Worm (Caenorhabditis elegans) whole organism, L4 larva: ENCODE results near the gene max-2.

Experiments used
- F10B5.3 ChIP-seq: sonication (generic microtip); optimal IDR thresholded peaks from 2 replicates; lab custom pipeline; 2016; ENCODE audit warnings: mild to moderate bottlenecking, missing genetic modification characterization, missing compliant biosample characterization
- F37D6.2 ChIP-seq: sonication (generic microtip); optimal IDR thresholded peaks from 2 replicates; lab custom pipeline; 2016; ENCODE audit warnings: mild to moderate bottlenecking, missing genetic modification characterization, missing compliant biosample characterization
- F44E2.7 ChIP-seq: fragments of 200-800 bp; sonication (Bioruptor generic); IDR thresholded peaks from 2 replicates; pipeline ENCODE4 v2.1.2; 2022; ENCODE audit warnings: missing genetic modification characterization, missing compliant biosample characterization
- F49E8.2 ChIP-seq: sonication (generic microtip); optimal IDR thresholded peaks from 2 replicates; lab custom pipeline; 2016; ENCODE audit warnings: missing compliant biosample characterization, mild to moderate bottlenecking, missing genetic modification characterization, borderline replicate concordance
- R02D3.7 ChIP-seq: fragments of 150-350 bp; sonication (generic microtip); optimal IDR thresholded peaks from 3 replicates; lab custom pipeline; 2014; ENCODE audit warnings: missing biosample characterization, missing genetic modification characterization
- T20F7.1 ChIP-seq: fragments of 200-800 bp; sonication (Bioruptor generic); optimal IDR thresholded peaks from 2 replicates; lab custom pipeline; 2018; ENCODE audit warnings: mild to moderate bottlenecking, missing genetic modification characterization, missing compliant biosample characterization
- T26A8.4 ChIP-seq: fragments of 200-800 bp; sonication (Bioruptor generic); IDR thresholded peaks from 2 replicates; pipeline ENCODE4 v1.3.6; 2022; ENCODE audit warnings: missing genetic modification characterization, missing compliant biosample characterization
- Y105C5A.15 ChIP-seq: fragments of 200-800 bp; sonication (Bioruptor generic); IDR thresholded peaks from 2 replicates; pipeline ENCODE4 v1.3.6; 2022; ENCODE audit warnings: missing genetic modification characterization, missing compliant biosample characterization
- Y48G9A.11 ChIP-seq: fragments of 200-800 bp; sonication (Bioruptor generic); IDR thresholded peaks from 2 replicates; pipeline ENCODE4 v1.3.6; 2022; ENCODE audit warnings: missing genetic modification reagents, missing genetic modification characterization, missing compliant biosample characterization
- Y5F2A.4 ChIP-seq: fragments of 200-800 bp; sonication (Bioruptor generic); optimal IDR thresholded peaks from 2 replicates; lab custom pipeline; 2018; ENCODE audit warnings: mild to moderate bottlenecking, missing genetic modification characterization, missing compliant biosample characterization
- Y75B8A.6 ChIP-seq: fragments of 200-800 bp; sonication (Bioruptor generic); IDR thresholded peaks from 2 replicates; pipeline ENCODE4 v1.3.6; 2022; ENCODE audit warnings: missing genetic modification reagents, missing genetic modification characterization, missing compliant biosample characterization
- ZK546.5 ChIP-seq, 2 experiments: sonication (generic microtip); optimal IDR thresholded peaks; 2 replicates each; lab custom pipeline; 2017; ENCODE audit warnings: missing biosample characterization in 2 of 2, missing genetic modification characterization in 2 of 2
- aly-2 ChIP-seq: sonication (generic microtip); optimal IDR thresholded peaks from 2 replicates; lab custom pipeline; 2018; ENCODE audit warnings: missing biosample characterization, missing genetic modification characterization
- ama-1 ChIP-seq: fragments of 150-350 bp; optimal IDR thresholded peaks from 2 replicates; lab custom pipeline; 2014; ENCODE audit warnings: inconsistent platforms, mixed read lengths
- ceh-44 ChIP-seq: fragments of 200-800 bp; sonication (Bioruptor generic); IDR thresholded peaks from 2 replicates; pipeline ENCODE4 v1.3.6; 2022; ENCODE audit warnings: missing genetic modification reagents, missing genetic modification characterization, missing compliant biosample characterization
- daf-16 ChIP-seq, 3 experiments: sonication (generic microtip); optimal IDR thresholded peaks; 2 replicates each; lab custom pipeline; 2016 to 2017; ENCODE audit warnings: missing genetic modification characterization in 3 of 3, missing genetic modification reagents in 3 of 3, mild to moderate bottlenecking in 2 of 3, missing compliant biosample characterization in 2 of 3, missing biosample characterization in 1 of 3, moderate library complexity in 1 of 3
- daf-19 ChIP-seq: fragments of 200-800 bp; sonication (Bioruptor generic); conservative IDR thresholded peaks from 2 replicates; pipeline ENCODE4 v1.3.6; 2022; ENCODE audit warnings: missing genetic modification characterization, missing compliant biosample characterization
- dmd-6 ChIP-seq: fragments of 200-800 bp; sonication (Bioruptor generic); IDR thresholded peaks from 2 replicates; pipeline ENCODE4 v1.3.6; 2022; ENCODE audit warnings: missing genetic modification reagents, missing genetic modification characterization, missing compliant biosample characterization
- dve-1 ChIP-seq: sonication (generic microtip); optimal IDR thresholded peaks from 2 replicates; lab custom pipeline; 2017; ENCODE audit warnings: antibody characterized with exemption, mild to moderate bottlenecking, missing genetic modification characterization, missing compliant biosample characterization; ENCODE audit not compliant: insufficient read depth
- egl-27 ChIP-seq: sonication (generic microtip); optimal IDR thresholded peaks from 3 replicates; lab custom pipeline; 2017; ENCODE audit warnings: missing biosample characterization, missing genetic modification reagents, missing genetic modification characterization
- fkh-10 ChIP-seq: fragments of 150-350 bp; optimal IDR thresholded peaks from 2 replicates; lab custom pipeline; 2014; ENCODE audit warnings: missing biosample characterization, missing genetic modification reagents, missing genetic modification characterization
- fos-1 ChIP-seq: fragments of 150-350 bp; optimal IDR thresholded peaks from 2 replicates; lab custom pipeline; 2014; ENCODE audit warnings: missing biosample characterization, missing genetic modification characterization
- gei-8 ChIP-seq: fragments of 200-800 bp; sonication (Bioruptor generic); optimal IDR thresholded peaks from 2 replicates; lab custom pipeline; 2018; ENCODE audit warnings: mild to moderate bottlenecking, missing genetic modification characterization, missing compliant biosample characterization
- hlh-11 ChIP-seq: fragments of 200-800 bp; sonication (Bioruptor generic); optimal IDR thresholded peaks from 2 replicates; lab custom pipeline; 2018; ENCODE audit warnings: mild to moderate bottlenecking, missing genetic modification characterization, missing compliant biosample characterization
- jun-1 ChIP-seq: fragments of 150-350 bp; optimal IDR thresholded peaks from 2 replicates; lab custom pipeline; 2014; ENCODE audit warnings: missing biosample characterization, missing genetic modification reagents, missing genetic modification characterization
- lim-7 ChIP-seq: fragments of 200-800 bp; sonication (Bioruptor generic); IDR thresholded peaks from 2 replicates; pipeline ENCODE4 v1.3.6; 2022; ENCODE audit warnings: missing genetic modification characterization, missing compliant biosample characterization
- lin-13 ChIP-seq: fragments of 150-350 bp; optimal IDR thresholded peaks from 2 replicates; lab custom pipeline; 2014; ENCODE audit warnings: missing biosample characterization, missing genetic modification reagents, missing genetic modification characterization
- madf-5 ChIP-seq, 2 experiments: fragments of 200-800 bp; sonication (Bioruptor generic); IDR thresholded peaks; 2 replicates each; pipeline ENCODE4 v1.3.6; 2022; ENCODE audit warnings: missing compliant biosample characterization in 2 of 2, missing genetic modification characterization in 2 of 2
- mdt-29 ChIP-seq: fragments of 200-800 bp; sonication (Bioruptor generic); IDR thresholded peaks from 2 replicates; pipeline ENCODE4 v1.3.6; 2022; ENCODE audit warnings: missing genetic modification reagents, missing genetic modification characterization, missing compliant biosample characterization
- mep-1 ChIP-seq: fragments of 150-350 bp; sonication (generic microtip); optimal IDR thresholded peaks from 3 replicates; lab custom pipeline; 2014; ENCODE audit warnings: missing biosample characterization, missing genetic modification characterization
- mes-2 ChIP-seq: sonication (generic microtip); optimal IDR thresholded peaks from 2 replicates; lab custom pipeline; 2016; ENCODE audit warnings: missing genotype, mild to moderate bottlenecking, missing genetic modification characterization, missing compliant biosample characterization; ENCODE audit not compliant: poor library complexity, severe bottlenecking
- mxl-2 ChIP-seq: fragments of 200-800 bp; sonication (Bioruptor generic); conservative IDR thresholded peaks from 2 replicates; pipeline ENCODE4 v1.3.6; 2022; ENCODE audit warnings: missing genetic modification reagents, missing genetic modification characterization, missing compliant biosample characterization
- mxl-3 ChIP-seq: fragments of 200-800 bp; sonication (Bioruptor generic); optimal IDR thresholded peaks from 2 replicates; lab custom pipeline; 2018; ENCODE audit warnings: mild to moderate bottlenecking, missing genetic modification characterization, missing compliant biosample characterization
- nhr-10 ChIP-seq: fragments of 150-350 bp; optimal IDR thresholded peaks from 2 replicates; lab custom pipeline; 2014; ENCODE audit warnings: missing biosample characterization, missing genetic modification characterization
- nhr-11 ChIP-seq: fragments of 150-350 bp; optimal IDR thresholded peaks from 2 replicates; lab custom pipeline; 2014; ENCODE audit warnings: missing biosample characterization, missing genetic modification characterization
- nhr-237 ChIP-seq: sonication (generic microtip); optimal IDR thresholded peaks from 2 replicates; lab custom pipeline; 2017; ENCODE audit warnings: missing biosample characterization, missing genetic modification characterization
- nhr-25 ChIP-seq: sonication (generic microtip); optimal IDR thresholded peaks from 2 replicates; lab custom pipeline; 2017; ENCODE audit warnings: missing genetic modification characterization, mild to moderate bottlenecking, missing compliant biosample characterization, antibody characterized with exemption, moderate library complexity, borderline replicate concordance; ENCODE audit not compliant: insufficient read depth
- nhr-28 ChIP-seq: fragments of 150-350 bp; optimal IDR thresholded peaks from 2 replicates; lab custom pipeline; 2014; ENCODE audit warnings: missing biosample characterization, missing genetic modification characterization
- nhr-41 ChIP-seq: fragments of 200-800 bp; sonication (Bioruptor generic); IDR thresholded peaks from 2 replicates; pipeline ENCODE4 v1.3.6; 2022; ENCODE audit warnings: missing genetic modification reagents, missing genetic modification characterization, missing compliant biosample characterization
- nhr-6 ChIP-seq: fragments of 150-350 bp; optimal IDR thresholded peaks from 2 replicates; lab custom pipeline; 2014; ENCODE audit warnings: missing biosample characterization, missing genetic modification characterization
- pha-4 ChIP-seq, 2 experiments: fragments of 150-350 bp in 1 of 2; fragments of 200-800 bp in 1 of 2; sonication (Bioruptor generic) in 1 of 2; IDR thresholded peaks in 1 of 2; optimal IDR thresholded peaks in 1 of 2; 2 replicates each; pipeline versions ENCODE4 v1.3.6 to Lab custom; 2014 to 2022; ENCODE audit warnings: missing genetic modification characterization in 2 of 2, missing genetic modification reagents in 2 of 2, missing biosample characterization in 1 of 2, missing compliant biosample characterization in 1 of 2
- pqm-1 ChIP-seq: sonication (generic microtip); optimal IDR thresholded peaks from 2 replicates; lab custom pipeline; 2017; ENCODE audit warnings: missing biosample characterization, missing genetic modification characterization
- rbr-2 ChIP-seq: sonication (generic microtip); optimal IDR thresholded peaks from 2 replicates; lab custom pipeline; 2016; ENCODE audit warnings: missing genotype, missing genetic modification characterization, missing compliant biosample characterization
- sdz-12 ChIP-seq: fragments of 200-800 bp; sonication (Bioruptor generic); optimal IDR thresholded peaks from 2 replicates; lab custom pipeline; 2018; ENCODE audit warnings: mild to moderate bottlenecking, missing genetic modification characterization, missing compliant biosample characterization
- set-16 ChIP-seq: fragments of 200-800 bp; sonication (Bioruptor generic); IDR thresholded peaks from 2 replicates; pipeline ENCODE4 v1.3.6; 2022; ENCODE audit warnings: missing genetic modification reagents, missing genetic modification characterization, missing compliant biosample characterization
- snpc-1.2 ChIP-seq: fragments of 200-800 bp; sonication (Bioruptor generic); IDR thresholded peaks from 2 replicates; pipeline ENCODE4 v1.3.6; 2022; ENCODE audit warnings: missing genetic modification reagents, missing genetic modification characterization, missing compliant biosample characterization
- spr-3 ChIP-seq: fragments of 200-800 bp; sonication (Bioruptor generic); optimal IDR thresholded peaks from 2 replicates; lab custom pipeline; 2018; ENCODE audit warnings: mild to moderate bottlenecking, missing genetic modification characterization, missing compliant biosample characterization
- unc-130 ChIP-seq: sonication (generic microtip); optimal IDR thresholded peaks from 2 replicates; lab custom pipeline; 2016; ENCODE audit warnings: missing genetic modification reagents, missing genetic modification characterization, missing compliant biosample characterization
- unc-39 ChIP-seq: sonication (generic microtip); optimal IDR thresholded peaks from 2 replicates; lab custom pipeline; 2017; ENCODE audit warnings: missing biosample characterization, missing genetic modification characterization
- zfp-2 ChIP-seq: sonication (generic microtip); optimal IDR thresholded peaks from 2 replicates; lab custom pipeline; 2016; ENCODE audit warnings: mild to moderate bottlenecking, missing genetic modification characterization, missing compliant biosample characterization

Gene max-2

ce11 chrII:13025794-13026412 lies at the start of gene max-2:
max-2 (minus strand) TSS chrII:13025844.
- no peak for TF ChIP-seq aly-2 (tag; lab: Kevin White, UChicago)
- no peak for TF ChIP-seq fos-1 (tag; lab: Kevin White, UChicago)
- TF ChIP-seq sdz-12 (GFP tag; lab: Kevin White, UChicago): no peak
- TF ChIP-seq dmd-6 (GFP tag; lab: Robert Waterston, UW): peak; percentile 34; the same call in 1 of the 2 replicates
- peak; percentile 67 for TF ChIP-seq dve-1 (tag; lab: Kevin White, UChicago)
- peak; percentile 52 for TF ChIP-seq nhr-28 (tag; lab: Kevin White, UChicago)
- TF ChIP-seq Y5F2A.4: no peak
- TF ChIP-seq spr-3 (GFP tag; lab: Kevin White, UChicago): no peak
- TF ChIP-seq nhr-10 (tag; lab: Kevin White, UChicago): no peak
- TF ChIP-seq daf-16 (GFP tag; optimal IDR thresholded peaks at IDR 0.05; lab: Kevin White, UChicago): no peak
- TF ChIP-seq daf-16 (tag; optimal IDR thresholded peaks at IDR 0.05; lab: Kevin White, UChicago): peak; percentile 24
- no peak for TF ChIP-seq mdt-29 (GFP tag; lab: Robert Waterston, UW)
- no peak for TF ChIP-seq Y48G9A.11 (GFP tag; lab: Robert Waterston, UW)
- TF ChIP-seq madf-5 (GFP tag; IDR thresholded peaks at IDR 0.05; lab: Robert Waterston, UW): no peak
- no peak for TF ChIP-seq Y105C5A.15
- TF ChIP-seq ZK546.5 (tag; optimal IDR thresholded peaks at IDR 0.05; lab: Kevin White, UChicago): no peak
- TF ChIP-seq T20F7.1 (GFP tag; lab: Kevin White, UChicago): no peak
- no peak for TF ChIP-seq gei-8 (GFP tag; lab: Kevin White, UChicago)
- TF ChIP-seq rbr-2 (tag; lab: Kevin White, UChicago): no peak
- 0 out of 2 replicates have a peak, but pooled peaks have one; percentile 39 for TF ChIP-seq nhr-41 (GFP tag; lab: Robert Waterston, UW)
- no peak for TF ChIP-seq mes-2 (tag; lab: Kevin White, UChicago)
- TF ChIP-seq nhr-11 (tag; lab: Kevin White, UChicago): no peak
- TF ChIP-seq pha-4 (GFP tag; IDR thresholded peaks at IDR 0.05; lab: Robert Waterston, UW): no peak
- TF ChIP-seq pha-4 (tag; optimal IDR thresholded peaks at IDR 0.05; lab: Kevin White, UChicago): peak; percentile 27
- TF ChIP-seq pqm-1 (tag; lab: Kevin White, UChicago): peak; percentile 34
- TF ChIP-seq snpc-1.2 (GFP tag; lab: Robert Waterston, UW): no peak
- TF ChIP-seq mep-1 (tag; lab: Kevin White, UChicago): peak; percentile 35
- TF ChIP-seq mxl-3: no peak
- TF ChIP-seq jun-1 (tag; lab: Kevin White, UChicago): no peak
- TF ChIP-seq T26A8.4 (GFP tag; lab: Robert Waterston, UW): no peak
- no peak for TF ChIP-seq ceh-44
- TF ChIP-seq mxl-2 (GFP tag; lab: Robert Waterston, UW): no peak
- no peak for TF ChIP-seq daf-19 (GFP tag; lab: Robert Waterston, UW)
- no peak for TF ChIP-seq F44E2.7 (GFP tag; lab: Robert Waterston, UW)
- TF ChIP-seq Y75B8A.6: no peak
- TF ChIP-seq F49E8.2 (tag; lab: Kevin White, UChicago): no peak
- no peak for TF ChIP-seq nhr-25 (tag; lab: Kevin White, UChicago)
- TF ChIP-seq F37D6.2 (tag; lab: Kevin White, UChicago): no peak
- TF ChIP-seq F10B5.3 (tag; lab: Kevin White, UChicago): no peak
- TF ChIP-seq egl-27 (tag; lab: Kevin White, UChicago): no peak
- no peak for TF ChIP-seq nhr-237 (tag; lab: Kevin White, UChicago)
- TF ChIP-seq ama-1: no peak
- TF ChIP-seq hlh-11: peak; percentile 33
- no peak for TF ChIP-seq set-16 (GFP tag; lab: Robert Waterston, UW)
- TF ChIP-seq unc-130: no peak
- no peak for TF ChIP-seq zfp-2 (tag; lab: Kevin White, UChicago)
- TF ChIP-seq R02D3.7 (tag; lab: Kevin White, UChicago): no peak
- TF ChIP-seq nhr-6 (tag; lab: Kevin White, UChicago): peak; percentile 64
- no peak for TF ChIP-seq lim-7
- TF ChIP-seq unc-39: no peak
- no peak for TF ChIP-seq fkh-10 (GFP tag; lab: Kevin White, UChicago)
- no peak for TF ChIP-seq lin-13
